Fruit fly (Drosophila melanogaster) whole organism, prepupa: ENCODE data around the gene mxt.

Experiments used
- Blimp-1 ChIP-seq: fragments of 200-800 bp; sonication (Bioruptor generic); optimal IDR thresholded peaks from 3 replicates; lab custom pipeline; 2017; ENCODE audit warnings: missing biosample characterization, missing genetic modification characterization, mild to moderate bottlenecking, moderate library complexity, missing genetic modification reagents
- CG16779 ChIP-seq: fragments of 200-800 bp; sonication (Bioruptor generic); optimal IDR thresholded peaks from 3 replicates; lab custom pipeline; 2017; ENCODE audit warnings: missing biosample characterization, mild to moderate bottlenecking, missing genetic modification characterization
- CG32006 ChIP-seq: fragments of 200-800 bp; sonication (Bioruptor generic); optimal IDR thresholded peaks from 3 replicates; lab custom pipeline; 2017; ENCODE audit warnings: missing biosample characterization, mild to moderate bottlenecking, missing genetic modification characterization
- CG34406 ChIP-seq: fragments of 200-800 bp; sonication (Bioruptor generic); optimal IDR thresholded peaks from 3 replicates; lab custom pipeline; 2016; ENCODE audit warnings: missing biosample characterization, missing genetic modification characterization
- CG6854 ChIP-seq: fragments of 200-800 bp; sonication (Bioruptor generic); optimal IDR thresholded peaks from 2 replicates; lab custom pipeline; 2017; ENCODE audit warnings: missing biosample characterization, mild to moderate bottlenecking, missing genetic modification characterization
- OdsH ChIP-seq: fragments of 200-800 bp; sonication (Bioruptor generic); optimal IDR thresholded peaks from 3 replicates; lab custom pipeline; 2016; ENCODE audit warnings: missing biosample characterization, missing genetic modification characterization
- Sox102F ChIP-seq: fragments of 200-800 bp; sonication (Bioruptor generic); optimal IDR thresholded peaks from 2 replicates; lab custom pipeline; 2016; ENCODE audit warnings: missing biosample characterization, mild to moderate bottlenecking, missing genetic modification characterization
- cyc ChIP-seq: fragments of 200-800 bp; sonication (Bioruptor generic); optimal IDR thresholded peaks from 3 replicates; lab custom pipeline; 2016; ENCODE audit warnings: missing biosample characterization, missing genetic modification characterization
- net ChIP-seq: fragments of 200-800 bp; sonication (Bioruptor generic); optimal IDR thresholded peaks from 3 replicates; lab custom pipeline; 2016; ENCODE audit warnings: missing biosample characterization, missing genetic modification characterization

- TF ChIP-seq net (GFP tag; lab: Kevin White, UChicago) (no peak), Sox102F (GFP tag; lab: Kevin White, UChicago) (no peak), CG6854 (GFP tag; lab: Kevin White, UChicago) (no peak), OdsH (GFP tag; lab: Kevin White, UChicago) (no peak), cyc (no peak), CG16779 (no peak), CG32006 (GFP tag; lab: Kevin White, UChicago) (no peak), Blimp-1 (GFP tag; lab: Kevin White, UChicago) (no peak), CG34406 (GFP tag; lab: Kevin White, UChicago) (no peak)
These were observed 35.3 kb upstream of the mxt start for dm6 chr2L:4882131-4883022.
